Worm (Caenorhabditis elegans) whole organism, L1 larva: ENCODE data around the gene sra-32.

Experiments used
- fkh-10 ChIP-seq: sonication (generic microtip); optimal IDR thresholded peaks from 2 replicates; lab custom pipeline; 2017; ENCODE audit warnings: missing biosample characterization, missing genetic modification reagents, missing genetic modification characterization
- fos-1 ChIP-seq: fragments of 150-350 bp; optimal IDR thresholded peaks from 2 replicates; lab custom pipeline; 2014; ENCODE audit warnings: missing biosample characterization, missing genetic modification characterization
- lin-39 ChIP-seq: fragments of 150-350 bp; optimal IDR thresholded peaks from 2 replicates; lab custom pipeline; 2014; ENCODE audit warnings: missing biosample characterization, missing genetic modification reagents, missing genetic modification characterization
- nhr-77 ChIP-seq: fragments of 150-350 bp; optimal IDR thresholded peaks from 2 replicates; lab custom pipeline; 2014; ENCODE audit warnings: missing biosample characterization, missing genetic modification characterization
- nhr-90 ChIP-seq: sonication (generic microtip); optimal IDR thresholded peaks from 2 replicates; lab custom pipeline; 2016; ENCODE audit warnings: mild to moderate bottlenecking, missing genetic modification characterization, missing compliant biosample characterization; ENCODE audit not compliant: poor library complexity
- sptf-1 ChIP-seq: fragments of 150-350 bp; optimal IDR thresholded peaks from 2 replicates; lab custom pipeline; 2014; ENCODE audit warnings: missing biosample characterization, missing genetic modification characterization
- xbp-1 ChIP-seq: sonication (generic microtip); optimal IDR thresholded peaks from 2 replicates; lab custom pipeline; 2016; ENCODE audit warnings: missing genetic modification characterization, missing compliant biosample characterization

ce11 chrII:4577391-4577790 is 45.6 kb upstream of the sra-32 start:
- TF ChIP-seq nhr-90 (tag; lab: Kevin White, UChicago): no peak
- no peak for TF ChIP-seq fos-1 (tag; lab: Kevin White, UChicago)
- TF ChIP-seq xbp-1 (tag; lab: Kevin White, UChicago): no peak
- TF ChIP-seq sptf-1 (tag; lab: Kevin White, UChicago): no peak
- TF ChIP-seq nhr-77 (tag; lab: Kevin White, UChicago): no peak
- TF ChIP-seq fkh-10 (GFP tag; lab: Kevin White, UChicago): no peak
- TF ChIP-seq lin-39 (tag; lab: Kevin White, UChicago): no peak
